Fruit fly (Drosophila melanogaster) whole organism, pupa: Measurements from ENCODE around the gene betaGlu.

Source experiments
- CG10348 ChIP-seq: fragments of 200-800 bp; sonication (Bioruptor generic); IDR thresholded peaks from 2 replicates; pipeline ENCODE4 v1.3.6; 2022; ENCODE audit warnings: missing biosample characterization, missing genetic modification characterization
- CG12605 ChIP-seq: fragments of 200-800 bp; sonication (Bioruptor generic); IDR thresholded peaks from 2 replicates; pipeline ENCODE4 v1.3.6; 2022; ENCODE audit warnings: missing biosample characterization, missing genetic modification characterization
- CG17806 ChIP-seq: fragments of 200-800 bp; sonication (Bioruptor generic); optimal IDR thresholded peaks from 2 replicates; lab custom pipeline; 2018; ENCODE audit warnings: missing biosample characterization, mild to moderate bottlenecking, missing genetic modification characterization, moderate library complexity
- CG4496 ChIP-seq: fragments of 200-800 bp; sonication (Bioruptor generic); IDR thresholded peaks from 3 replicates; pipeline ENCODE4 v1.3.6; 2022; ENCODE audit warnings: missing biosample characterization, missing genetic modification characterization
- CG8301 ChIP-seq: fragments of 200-800 bp; sonication (Bioruptor generic); optimal IDR thresholded peaks from 2 replicates; lab custom pipeline; 2018; ENCODE audit warnings: missing biosample characterization, mild to moderate bottlenecking, missing genetic modification characterization
- CG9948 ChIP-seq: fragments of 200-800 bp; sonication (Bioruptor generic); optimal IDR thresholded peaks from 2 replicates; lab custom pipeline; 2018; ENCODE audit warnings: missing biosample characterization, mild to moderate bottlenecking, missing genetic modification characterization, moderate library complexity
- EcR ChIP-seq: fragments of 200-800 bp; sonication (Bioruptor generic); optimal IDR thresholded peaks from 3 replicates; lab custom pipeline; 2019; ENCODE audit warnings: missing biosample characterization, missing genetic modification characterization, mild to moderate bottlenecking, moderate library complexity, missing genetic modification reagents
- gl ChIP-seq: fragments of 200-800 bp; sonication (Bioruptor generic); optimal IDR thresholded peaks from 2 replicates; lab custom pipeline; 2018; ENCODE audit warnings: missing biosample characterization, mild to moderate bottlenecking, missing genetic modification characterization

DNA sequence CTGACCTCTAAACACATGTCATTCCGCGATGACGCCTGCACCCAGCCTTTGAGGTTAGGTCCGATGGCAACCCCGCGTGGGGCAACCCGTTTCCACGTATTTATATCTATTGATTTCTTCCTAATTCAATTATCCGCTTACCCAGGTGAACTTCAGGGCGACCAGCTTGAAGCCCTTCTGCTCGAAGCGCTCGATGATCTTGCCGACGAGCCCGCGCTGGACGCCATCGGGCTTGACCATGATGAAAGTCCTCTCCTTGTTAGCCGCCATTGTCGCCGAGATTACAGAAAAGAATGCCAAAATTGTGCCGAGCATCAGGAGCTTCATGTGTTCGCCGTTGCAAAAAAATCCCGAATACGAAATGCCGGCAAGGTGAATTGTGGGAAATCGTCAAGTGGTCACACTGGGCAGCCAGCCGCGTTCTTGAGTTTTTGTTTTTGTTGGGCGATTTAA is 26.0 kb downstream of the betaGlu start, which contains the start of gene awd:
- TF ChIP-seq gl (tag; lab: Kevin White, UChicago) (no peak), CG8301 (tag; lab: Kevin White, UChicago) (peak; percentile 9), CG12605 (GFP tag; lab: Robert Waterston, UW) (no peak; the same call in 1 of the 2 replicates), CG10348 (GFP tag; lab: Robert Waterston, UW) (no peak), CG17806 (tag; lab: Kevin White, UChicago) (no peak), CG9948 (tag; lab: Kevin White, UChicago) (no peak), CG4496 (GFP tag; lab: Robert Waterston, UW) (no peak), EcR (GFP tag; lab: Kevin White, UChicago) (peak; percentile 62)
